Worm (Caenorhabditis elegans): Measurements from ENCODE around the gene C25F6.1.

ce11 chrX:5478875-5479274, 7.4 kb upstream of the C25F6.1 start:
- TF ChIP-seq scrt-1 (GFP tag; IDR thresholded peaks at IDR 0.05), result no peak
- TF ChIP-seq tra-4 (tag; optimal IDR thresholded peaks at IDR 0.05), result no peak
- no peak for TF ChIP-seq flt-1 (GFP tag; IDR thresholded peaks at IDR 0.05)
- no peak for TF ChIP-seq ets-7 (tag; optimal IDR thresholded peaks at IDR 0.05)
- TF ChIP-seq ceh-36 (tag; optimal IDR thresholded peaks at IDR 0.05), result no peak
- no peak for TF ChIP-seq ama-1 (optimal IDR thresholded peaks at IDR 0.05)
- TF ChIP-seq hnd-1 (tag; optimal IDR thresholded peaks at IDR 0.05), result no peak
